Fruit fly (Drosophila melanogaster) whole organism, pupa: Measurements from ENCODE around the gene Sec5.

ENCODE experiments used
- CG10348 ChIP-seq: fragments of 200-800 bp; sonication (Bioruptor generic); IDR thresholded peaks from 2 replicates; pipeline ENCODE4 v1.3.6; 2022; ENCODE audit warnings: missing biosample characterization, missing genetic modification characterization
- CG13204 ChIP-seq: fragments of 200-800 bp; sonication (Bioruptor generic); optimal IDR thresholded peaks from 2 replicates; lab custom pipeline; 2018; ENCODE audit warnings: missing biosample characterization, mild to moderate bottlenecking, missing genetic modification characterization, moderate library complexity
- CG17806 ChIP-seq: fragments of 200-800 bp; sonication (Bioruptor generic); optimal IDR thresholded peaks from 2 replicates; lab custom pipeline; 2018; ENCODE audit warnings: missing biosample characterization, mild to moderate bottlenecking, missing genetic modification characterization, moderate library complexity
- CG32121 ChIP-seq: fragments of 200-800 bp; sonication (Bioruptor generic); IDR thresholded peaks from 2 replicates; pipeline ENCODE4 v1.3.6; 2022; ENCODE audit warnings: missing biosample characterization, missing genetic modification characterization
- CG4496 ChIP-seq: fragments of 200-800 bp; sonication (Bioruptor generic); IDR thresholded peaks from 3 replicates; pipeline ENCODE4 v1.3.6; 2022; ENCODE audit warnings: missing biosample characterization, missing genetic modification characterization
- CG9948 ChIP-seq: fragments of 200-800 bp; sonication (Bioruptor generic); optimal IDR thresholded peaks from 2 replicates; lab custom pipeline; 2018; ENCODE audit warnings: missing biosample characterization, mild to moderate bottlenecking, missing genetic modification characterization, moderate library complexity
- D1 ChIP-seq: fragments of 200-800 bp; sonication (Bioruptor generic); optimal IDR thresholded peaks from 2 replicates; lab custom pipeline; 2018; ENCODE audit warnings: missing biosample characterization, mild to moderate bottlenecking, missing genetic modification characterization, moderate library complexity
- EcR ChIP-seq: fragments of 200-800 bp; sonication (Bioruptor generic); optimal IDR thresholded peaks from 3 replicates; lab custom pipeline; 2019; ENCODE audit warnings: missing biosample characterization, missing genetic modification characterization, mild to moderate bottlenecking, moderate library complexity, missing genetic modification reagents
- Ets98B ChIP-seq: fragments of 200-800 bp; sonication (Bioruptor generic); IDR thresholded peaks from 2 replicates; pipeline ENCODE4 v1.3.6; 2022; ENCODE audit warnings: missing biosample characterization, missing genetic modification characterization
- Pif1A ChIP-seq: fragments of 200-800 bp; sonication (Bioruptor generic); optimal IDR thresholded peaks from 3 replicates; lab custom pipeline; 2016; ENCODE audit warnings: missing biosample characterization, missing genetic modification characterization
- Pif1B ChIP-seq: fragments of 200-800 bp; sonication (Bioruptor generic); optimal IDR thresholded peaks from 3 replicates; lab custom pipeline; 2016; ENCODE audit warnings: missing biosample characterization, missing genetic modification characterization
- Snoo ChIP-seq: fragments of 200-800 bp; sonication (Bioruptor generic); optimal IDR thresholded peaks from 3 replicates; lab custom pipeline; 2017; ENCODE audit warnings: missing biosample characterization, mild to moderate bottlenecking, missing genetic modification characterization, inconsistent platforms
- fd96Ca ChIP-seq: fragments of 200-800 bp; sonication (Bioruptor generic); IDR thresholded peaks from 3 replicates; pipeline ENCODE4 v1.3.6; 2022; ENCODE audit warnings: missing biosample characterization, missing genetic modification characterization

DNA sequence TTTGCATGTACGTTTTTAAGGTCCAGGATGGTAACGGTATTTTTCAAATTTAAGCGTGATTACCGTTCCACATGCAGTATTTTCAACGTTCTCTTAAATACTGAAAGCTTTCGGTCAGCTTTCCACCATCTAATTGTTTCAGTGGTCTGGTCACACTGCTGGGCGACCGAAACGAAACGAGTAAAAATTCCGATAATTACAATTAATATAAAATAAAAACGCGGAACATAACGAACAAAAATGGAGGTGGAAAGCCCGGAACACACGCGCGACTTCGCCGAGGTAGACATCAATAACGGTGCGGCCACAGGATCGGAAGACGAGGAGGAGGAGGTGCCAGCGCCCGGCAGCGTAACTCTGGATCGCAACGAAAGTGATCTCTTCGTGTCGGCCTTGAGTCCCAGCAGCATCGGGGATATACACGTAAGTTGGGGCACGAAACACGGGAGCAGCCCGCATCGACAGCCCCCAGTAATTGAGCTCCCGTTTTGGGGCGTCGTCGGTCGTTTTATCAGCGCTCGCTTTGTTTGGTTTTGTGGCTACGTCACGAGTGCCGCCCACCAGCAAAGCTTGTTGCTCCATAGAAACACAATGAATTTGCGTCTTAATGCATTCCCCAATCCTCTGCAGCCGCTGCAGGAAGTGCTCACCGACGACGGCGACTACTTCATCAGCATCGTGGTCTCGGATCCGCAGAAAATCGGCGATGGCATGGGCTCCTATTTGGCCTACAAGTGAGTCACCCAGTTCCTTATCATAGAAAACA is 7.4 kb upstream of the Sec5 start, which contains the start of gene Snx1:
- TF ChIP-seq Snoo (tag; lab: Kevin White, UChicago) (no peak), EcR (no peak), CG10348 (GFP tag; lab: Robert Waterston, UW) (no peak), CG4496 (GFP tag; lab: Robert Waterston, UW) (no peak), Pif1A (GFP tag; lab: Kevin White, UChicago) (no peak), CG9948 (tag; lab: Kevin White, UChicago) (no peak), CG17806 (tag; lab: Kevin White, UChicago) (no peak), Pif1B (GFP tag; lab: Kevin White, UChicago) (no peak), fd96Ca (GFP tag; lab: Robert Waterston, UW) (no peak), Ets98B (GFP tag; lab: Robert Waterston, UW) (no peak), CG32121 (GFP tag; lab: Robert Waterston, UW) (no peak), D1 (tag; lab: Kevin White, UChicago) (no peak), CG13204 (no peak)
